Fruit fly (Drosophila melanogaster) whole organism, pupa: ENCODE measurements around the gene PolD2.

Experiments
- CG10348 ChIP-seq: fragments of 200-800 bp; sonication (Bioruptor generic); IDR thresholded peaks from 2 replicates; pipeline ENCODE4 v1.3.6; 2022; ENCODE audit warnings: missing biosample characterization, missing genetic modification characterization
- CG15710 ChIP-seq: fragments of 200-800 bp; sonication (Bioruptor generic); optimal IDR thresholded peaks from 2 replicates; lab custom pipeline; 2018; ENCODE audit warnings: missing biosample characterization, mild to moderate bottlenecking, missing genetic modification characterization, moderate library complexity
- CG4496 ChIP-seq: fragments of 200-800 bp; sonication (Bioruptor generic); IDR thresholded peaks from 3 replicates; pipeline ENCODE4 v1.3.6; 2022; ENCODE audit warnings: missing biosample characterization, missing genetic modification characterization
- CG8159 ChIP-seq: fragments of 200-800 bp; sonication (Bioruptor generic); optimal IDR thresholded peaks from 3 replicates; lab custom pipeline; 2018; ENCODE audit warnings: missing biosample characterization, mild to moderate bottlenecking, missing genetic modification characterization, moderate library complexity
- Snoo ChIP-seq: fragments of 200-800 bp; sonication (Bioruptor generic); optimal IDR thresholded peaks from 3 replicates; lab custom pipeline; 2017; ENCODE audit warnings: missing biosample characterization, mild to moderate bottlenecking, missing genetic modification characterization, inconsistent platforms

DNA sequence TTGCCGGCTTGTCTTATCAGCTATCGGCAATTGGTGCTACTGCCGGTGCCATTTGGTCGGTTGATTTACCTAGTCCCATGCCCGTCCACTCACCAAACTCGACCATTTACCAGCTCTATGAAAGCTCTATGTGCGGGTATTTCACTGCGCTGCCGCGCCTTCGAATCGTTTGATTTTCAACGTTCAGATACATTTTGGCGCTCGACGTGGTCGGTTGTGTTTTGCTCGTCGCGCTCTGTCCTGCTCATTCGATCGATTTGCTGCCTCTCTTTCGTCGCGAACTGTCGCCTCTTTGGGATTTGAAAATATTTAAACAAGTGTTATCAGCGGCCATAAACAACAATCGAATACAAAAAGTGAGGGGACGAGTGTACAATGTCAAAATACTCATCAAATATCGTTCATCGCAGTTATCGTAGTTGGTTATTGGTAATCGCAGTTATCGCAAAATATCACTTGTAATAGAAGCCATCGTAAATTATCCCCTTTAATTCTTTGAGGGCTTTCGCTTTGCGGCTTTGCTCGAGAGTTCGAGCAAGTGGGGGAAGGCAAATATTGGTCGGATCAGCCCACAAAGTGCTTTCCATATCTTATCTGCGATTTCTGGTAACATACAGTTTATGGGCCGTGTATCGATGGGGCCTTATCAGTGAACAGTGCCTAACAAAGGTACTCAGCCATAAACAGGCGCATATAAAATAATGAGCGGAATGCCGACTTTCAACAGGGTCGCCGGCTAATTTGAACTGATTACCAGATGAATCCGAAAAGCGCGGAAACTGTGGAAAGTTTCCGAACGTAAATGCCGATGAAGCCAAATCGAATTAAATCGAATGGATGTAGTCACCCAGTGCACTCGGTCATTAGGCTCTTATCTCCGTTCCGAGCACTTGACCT lies 33.5 kb upstream of the PolD2 start:
- no peak for TF ChIP-seq Snoo (tag; lab: Kevin White, UChicago)
- no peak for TF ChIP-seq CG8159 (tag; lab: Kevin White, UChicago)
- TF ChIP-seq CG10348 (GFP tag; lab: Robert Waterston, UW), result no peak
- TF ChIP-seq CG15710 (tag; lab: Kevin White, UChicago), result no peak
- no peak for TF ChIP-seq CG4496 (GFP tag; lab: Robert Waterston, UW)
